Fruit fly (Drosophila melanogaster) whole organism, embryonic: Measurements from ENCODE around the gene Aasdh.

Experiments used
- D19B ChIP-seq: fragments of 200-800 bp; sonication (Bioruptor generic); optimal IDR thresholded peaks from 2 replicates; lab custom pipeline; 2017; ENCODE audit warnings: missing biosample characterization, mild to moderate bottlenecking, missing genetic modification characterization
- sob ChIP-seq: fragments of 200-800 bp; sonication (Bioruptor generic); IDR thresholded peaks from 2 replicates; pipeline ENCODE4 v1.3.6; 2022; ENCODE audit warnings: missing biosample characterization, missing genetic modification characterization

DNA sequence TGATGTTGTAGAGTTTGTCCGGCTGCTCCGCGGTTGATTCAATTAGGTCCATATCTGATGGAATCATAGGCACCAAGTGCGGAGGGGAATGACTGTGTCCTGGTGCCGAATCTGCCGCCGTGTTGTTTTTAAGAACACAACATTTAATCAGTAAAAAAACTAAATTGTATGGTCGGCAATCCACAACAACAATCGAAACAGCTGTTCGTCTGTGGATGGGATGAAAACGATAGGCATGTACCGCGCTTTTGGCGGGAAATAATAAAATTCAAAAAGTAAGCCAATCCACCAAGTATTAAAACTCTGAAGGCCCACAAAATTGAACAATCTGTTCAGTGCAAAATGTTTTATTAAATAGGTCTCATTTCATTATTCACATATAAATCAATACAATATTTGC is at the start of gene Aasdh:
- TF ChIP-seq sob: no peak
- TF ChIP-seq D19B (GFP tag; lab: Kevin White, UChicago): no peak
